Fruit fly (Drosophila melanogaster) whole organism, embryonic: ENCODE results near the gene anox.
A peak's percentile ranks its signal among the peaks of the same experiment; 100 is the strongest.

Experiments
- Atf6 ChIP-seq: fragments of 200-800 bp; sonication (Bioruptor generic); IDR thresholded peaks from 2 replicates; pipeline ENCODE4 v1.3.6; 2022; ENCODE audit warnings: missing biosample characterization, missing genetic modification characterization
- CG10462 ChIP-seq: fragments of 200-800 bp; sonication (Bioruptor generic); optimal IDR thresholded peaks from 2 replicates; lab custom pipeline; 2016; ENCODE audit warnings: missing biosample characterization, missing genetic modification characterization
- CG11247 ChIP-seq: fragments of 200-800 bp; sonication (Bioruptor generic); IDR thresholded peaks from 2 replicates; pipeline ENCODE4 v1.3.6; 2022; ENCODE audit warnings: missing biosample characterization, missing genetic modification characterization
- CG11398 ChIP-seq: fragments of 200-800 bp; sonication (Bioruptor generic); optimal IDR thresholded peaks from 2 replicates; lab custom pipeline; 2016; ENCODE audit warnings: missing biosample characterization, missing genetic modification characterization
- CG11696 ChIP-seq: fragments of 200-800 bp; sonication (Bioruptor generic); IDR thresholded peaks from 2 replicates; pipeline ENCODE4 v1.3.6; 2022; ENCODE audit warnings: missing biosample characterization, missing genetic modification characterization
- CG12155 ChIP-seq: fragments of 200-800 bp; sonication (Bioruptor generic); optimal IDR thresholded peaks from 3 replicates; lab custom pipeline; 2016; ENCODE audit warnings: missing biosample characterization, missing genetic modification characterization
- CG12219 ChIP-seq: fragments of 200-800 bp; sonication (Bioruptor generic); optimal IDR thresholded peaks from 3 replicates; lab custom pipeline; 2018; ENCODE audit warnings: missing biosample characterization, mild to moderate bottlenecking, missing genetic modification characterization
- CG14667 ChIP-seq: fragments of 200-800 bp; sonication (Bioruptor generic); IDR thresholded peaks from 2 replicates; pipeline ENCODE4 v1.3.6; 2022; ENCODE audit warnings: missing biosample characterization, missing genetic modification characterization
- CG15073 ChIP-seq: fragments of 200-800 bp; sonication (Bioruptor generic); optimal IDR thresholded peaks from 2 replicates; lab custom pipeline; 2016; ENCODE audit warnings: missing biosample characterization, missing genetic modification characterization
- CG15514 ChIP-seq: fragments of 200-800 bp; sonication (Bioruptor generic); optimal IDR thresholded peaks from 3 replicates; lab custom pipeline; 2017; ENCODE audit warnings: missing biosample characterization, missing genetic modification characterization, mild to moderate bottlenecking, moderate library complexity, missing genetic modification reagents
- CG16813 ChIP-seq: fragments of 200-800 bp; sonication (Bioruptor generic); IDR thresholded peaks from 3 replicates; pipeline ENCODE4 v1.3.6; 2022; ENCODE audit warnings: missing biosample characterization, missing genetic modification characterization; ENCODE audit not compliant: partially characterized antibody
- CG17359 ChIP-seq: fragments of 200-800 bp; sonication (Bioruptor generic); optimal IDR thresholded peaks from 3 replicates; lab custom pipeline; 2018; ENCODE audit warnings: missing biosample characterization, mild to moderate bottlenecking, missing genetic modification characterization, moderate library complexity
- CG18011 ChIP-seq: fragments of 200-800 bp; sonication (Bioruptor generic); optimal IDR thresholded peaks from 2 replicates; lab custom pipeline; 2017; ENCODE audit warnings: missing biosample characterization, missing genetic modification characterization, mild to moderate bottlenecking, moderate library complexity, missing genotype
- CG2202 ChIP-seq: fragments of 200-800 bp; sonication (Bioruptor generic); optimal IDR thresholded peaks from 2 replicates; lab custom pipeline; 2018; ENCODE audit warnings: missing biosample characterization, mild to moderate bottlenecking, missing genetic modification characterization
- CG31441 ChIP-seq: fragments of 200-800 bp; sonication (Bioruptor generic); IDR thresholded peaks from 2 replicates; pipeline ENCODE4 v1.3.6; 2022; ENCODE audit warnings: missing biosample characterization, missing genetic modification characterization
- CG33213 ChIP-seq: fragments of 200-800 bp; sonication (Bioruptor generic); optimal IDR thresholded peaks from 3 replicates; lab custom pipeline; 2016; ENCODE audit warnings: missing biosample characterization, missing genetic modification characterization
- CG34224 ChIP-seq: fragments of 200-800 bp; sonication (Bioruptor generic); IDR thresholded peaks from 3 replicates; pipeline ENCODE4 v1.3.6; 2022; ENCODE audit warnings: missing biosample characterization, missing genetic modification characterization; ENCODE audit not compliant: partially characterized antibody
- CG5180 ChIP-seq: fragments of 200-800 bp; sonication (Bioruptor generic); optimal IDR thresholded peaks from 3 replicates; lab custom pipeline; 2017; ENCODE audit warnings: missing biosample characterization, missing genetic modification characterization, mild to moderate bottlenecking, moderate library complexity, missing genetic modification reagents
- CG5953 ChIP-seq: fragments of 200-800 bp; sonication (Bioruptor generic); IDR thresholded peaks from 2 replicates; pipeline ENCODE4 v1.3.6; 2022; ENCODE audit warnings: missing biosample characterization, missing genetic modification characterization
- CG7357 ChIP-seq: fragments of 200-800 bp; sonication (Bioruptor generic); IDR thresholded peaks from 3 replicates; pipeline ENCODE4 v1.3.6; 2022; ENCODE audit warnings: missing biosample characterization, missing genetic modification characterization
- HHEX ChIP-seq: fragments of 200-800 bp; sonication (Bioruptor generic); optimal IDR thresholded peaks from 3 replicates; lab custom pipeline; 2017; ENCODE audit warnings: missing biosample characterization, mild to moderate bottlenecking, missing genetic modification characterization, missing genetic modification reagents
- Hmx ChIP-seq: fragments of 200-800 bp; sonication (Bioruptor generic); optimal IDR thresholded peaks from 2 replicates; lab custom pipeline; 2016; ENCODE audit warnings: missing biosample characterization, missing genetic modification characterization
- Hr78 ChIP-seq, 2 experiments: fragments of 200-800 bp in 1 of 2; fragments of >200 bp in 1 of 2; sonication (Bioruptor generic) in 1 of 2; optimal IDR thresholded peaks; 2 replicates each; lab custom pipeline; 2017 to 2019; ENCODE audit warnings: missing biosample characterization in 2 of 2, missing genetic modification characterization in 2 of 2, mild to moderate bottlenecking in 1 of 2, moderate library complexity in 1 of 2
- Myb ChIP-seq: fragments of 200-800 bp; sonication (Bioruptor generic); optimal IDR thresholded peaks from 2 replicates; lab custom pipeline; 2016; ENCODE audit warnings: missing biosample characterization, missing genetic modification characterization
- Nf-YC ChIP-seq: fragments of 200-800 bp; optimal IDR thresholded peaks from 3 replicates; lab custom pipeline; 2019; ENCODE audit warnings: missing biosample characterization, mild to moderate bottlenecking, missing genetic modification characterization, moderate library complexity
- PHDP ChIP-seq: fragments of 200-800 bp; sonication (Bioruptor generic); optimal IDR thresholded peaks from 3 replicates; lab custom pipeline; 2018; ENCODE audit warnings: missing biosample characterization, mild to moderate bottlenecking, missing genetic modification characterization, moderate library complexity
- Stat92E ChIP-seq, 3 experiments: fragments of >200 bp in 2 of 3; fragments of 200-800 bp in 1 of 3; sonication (Bioruptor generic) in 1 of 3; optimal IDR thresholded peaks; 2 replicates each; lab custom pipeline; 2017 to 2019; ENCODE audit warnings: missing biosample characterization in 3 of 3, missing genetic modification characterization in 3 of 3, mild to moderate bottlenecking in 1 of 3, moderate library complexity in 1 of 3
- caup ChIP-seq: fragments of 200-800 bp; sonication (Bioruptor generic); optimal IDR thresholded peaks from 3 replicates; lab custom pipeline; 2017; ENCODE audit warnings: missing biosample characterization, mild to moderate bottlenecking, missing genetic modification characterization, moderate library complexity; ENCODE audit not compliant: severe bottlenecking
- crc ChIP-seq: fragments of 200-800 bp; sonication (Bioruptor generic); optimal IDR thresholded peaks from 2 replicates; lab custom pipeline; 2016; ENCODE audit warnings: missing biosample characterization, missing genetic modification characterization
- emc ChIP-seq: fragments of 200-800 bp; sonication (Bioruptor generic); optimal IDR thresholded peaks from 2 replicates; lab custom pipeline; 2016; ENCODE audit warnings: missing biosample characterization, missing genetic modification characterization
- fd64A ChIP-seq: fragments of 200-800 bp; sonication (Bioruptor generic); optimal IDR thresholded peaks from 3 replicates; lab custom pipeline; 2018; ENCODE audit warnings: missing biosample characterization, mild to moderate bottlenecking, missing genetic modification characterization
- her ChIP-seq: fragments of 200-800 bp; sonication (Bioruptor generic); optimal IDR thresholded peaks from 2 replicates; lab custom pipeline; 2016; ENCODE audit warnings: missing biosample characterization, missing genetic modification characterization
- kah ChIP-seq: fragments of 200-800 bp; sonication (Bioruptor generic); optimal IDR thresholded peaks from 2 replicates; lab custom pipeline; 2018; ENCODE audit warnings: missing biosample characterization, mild to moderate bottlenecking, missing genetic modification characterization
- kay ChIP-seq: fragments of 200-800 bp; sonication (Bioruptor generic); optimal IDR thresholded peaks from 2 replicates; lab custom pipeline; 2016; ENCODE audit warnings: missing biosample characterization, missing genetic modification characterization
- luna ChIP-seq: fragments of 200-800 bp; sonication (Bioruptor generic); optimal IDR thresholded peaks from 2 replicates; lab custom pipeline; 2016; ENCODE audit warnings: missing biosample characterization, missing genetic modification characterization
- mam ChIP-seq: fragments of 200-800 bp; sonication (Bioruptor generic); optimal IDR thresholded peaks from 3 replicates; lab custom pipeline; 2016; ENCODE audit warnings: missing biosample characterization, missing genetic modification characterization
- mld ChIP-seq: fragments of 200-800 bp; sonication (Bioruptor generic); IDR thresholded peaks from 3 replicates; pipeline ENCODE4 v1.3.6; 2022; ENCODE audit warnings: missing biosample characterization, missing genetic modification characterization; ENCODE audit not compliant: partially characterized antibody
- peb ChIP-seq: fragments of 200-800 bp; sonication (Bioruptor generic); IDR thresholded peaks from 2 replicates; pipeline ENCODE4 v1.3.6; 2022; ENCODE audit warnings: missing biosample characterization, missing genetic modification characterization
- pnt ChIP-seq: fragments of 200-800 bp; sonication (Bioruptor generic); optimal IDR thresholded peaks from 3 replicates; lab custom pipeline; 2016; ENCODE audit warnings: missing biosample characterization, missing genetic modification characterization
- pum ChIP-seq: fragments of 200-800 bp; sonication (Bioruptor generic); optimal IDR thresholded peaks from 2 replicates; lab custom pipeline; 2016; ENCODE audit warnings: missing biosample characterization, missing genetic modification characterization
- sens-2 ChIP-seq: fragments of 200-800 bp; sonication (Bioruptor generic); IDR thresholded peaks from 2 replicates; pipeline ENCODE4 v1.3.6; 2022; ENCODE audit warnings: missing biosample characterization, missing genetic modification characterization
- so ChIP-seq: fragments of 200-800 bp; sonication (Bioruptor generic); IDR thresholded peaks from 3 replicates; pipeline ENCODE4 v1.3.6; 2022; ENCODE audit warnings: missing biosample characterization, missing genetic modification characterization
- ssp ChIP-seq: fragments of 200-800 bp; sonication (Bioruptor generic); IDR thresholded peaks from 2 replicates; pipeline ENCODE4 v1.3.6; 2022; ENCODE audit warnings: missing biosample characterization, missing genetic modification characterization
- stwl ChIP-seq: fragments of 200-800 bp; sonication (Bioruptor generic); optimal IDR thresholded peaks from 3 replicates; lab custom pipeline; 2018; ENCODE audit warnings: missing biosample characterization, mild to moderate bottlenecking, missing genetic modification characterization, moderate library complexity
- tap ChIP-seq: fragments of 200-800 bp; optimal IDR thresholded peaks from 3 replicates; lab custom pipeline; 2019; ENCODE audit warnings: missing biosample characterization, mild to moderate bottlenecking, missing genetic modification characterization, moderate library complexity
- tx ChIP-seq: fragments of 200-800 bp; sonication (Bioruptor generic); optimal IDR thresholded peaks from 2 replicates; lab custom pipeline; 2016; ENCODE audit warnings: missing biosample characterization, missing genetic modification characterization
- unpg ChIP-seq: fragments of 200-800 bp; sonication (Bioruptor generic); optimal IDR thresholded peaks from 3 replicates; lab custom pipeline; 2018; ENCODE audit warnings: missing biosample characterization, mild to moderate bottlenecking, missing genetic modification characterization, moderate library complexity
- vfl ChIP-seq: fragments of 200-800 bp; sonication (Bioruptor generic); optimal IDR thresholded peaks from 2 replicates; lab custom pipeline; 2016; ENCODE audit warnings: missing biosample characterization, missing genetic modification characterization
- wor ChIP-seq: fragments of 200-800 bp; sonication (Bioruptor generic); IDR thresholded peaks from 2 replicates; pipeline ENCODE4 v1.3.6; 2022; ENCODE audit warnings: missing biosample characterization, missing genetic modification characterization
- zfh2 ChIP-seq: fragments of 200-800 bp; sonication (Bioruptor generic); optimal IDR thresholded peaks from 2 replicates; lab custom pipeline; 2016; ENCODE audit warnings: missing biosample characterization, missing genetic modification characterization

Gene anox

dm6 chrX:21339476-21339931 lies 20.4 kb upstream of the anox start, which contains the start of the genes tty and fliI (continued):
- peak; percentile 74 for TF ChIP-seq ssp (GFP tag; lab: Robert Waterston, UW)
- TF ChIP-seq stwl (tag; lab: Kevin White, UChicago): peak; percentile 74
- TF ChIP-seq CG7357 (GFP tag; lab: Robert Waterston, UW): peak; percentile 75
- peak; percentile 75 for TF ChIP-seq her (GFP tag; lab: Kevin White, UChicago)
- TF ChIP-seq CG17359 (tag; lab: Kevin White, UChicago): peak; percentile 90
- peak; percentile 90 for TF ChIP-seq zfh2
- peak in 1 of 3 experiments; percentile 43 for TF ChIP-seq Stat92E (GFP tag; optimal IDR thresholded peaks at IDR 0.05; lab: Kevin White, UChicago)
- TF ChIP-seq HHEX: peak; percentile 77
- peak; percentile 70 for TF ChIP-seq vfl (GFP tag; lab: Kevin White, UChicago)
- peak; percentile 79 for TF ChIP-seq unpg
- TF ChIP-seq CG31441 (GFP tag; lab: Robert Waterston, UW): peak; percentile 73
- TF ChIP-seq tx (GFP tag; lab: Kevin White, UChicago): peak; percentile 87
- peak; percentile 86 for TF ChIP-seq pum (GFP tag; lab: Kevin White, UChicago)
- peak; percentile 48 for TF ChIP-seq luna
- TF ChIP-seq Nf-YC (tag; lab: Kevin White, UChicago): peak; percentile 22
- TF ChIP-seq emc (GFP tag; lab: Kevin White, UChicago): peak; percentile 71
- peak; percentile 69 for TF ChIP-seq CG18011 (GFP tag; lab: Kevin White, UChicago)
- TF ChIP-seq CG11398 (GFP tag; lab: Kevin White, UChicago): peak; percentile 42
- peak; percentile 87 for TF ChIP-seq CG14667
- TF ChIP-seq Atf6 (GFP tag; lab: Robert Waterston, UW): peak; percentile 85
- peak; percentile 74; the same call in 2 of the 3 replicates for TF ChIP-seq so (GFP tag; lab: Robert Waterston, UW)
- peak; percentile 78 for TF ChIP-seq crc (GFP tag; lab: Kevin White, UChicago)
- peak; percentile 79 for TF ChIP-seq caup
- TF ChIP-seq mld (GFP tag; lab: Robert Waterston, UW): no peak
- TF ChIP-seq sens-2 (GFP tag; lab: Robert Waterston, UW): peak; percentile 72
- peak; percentile 89 for TF ChIP-seq Myb (GFP tag; lab: Kevin White, UChicago)
- TF ChIP-seq CG2202: peak; percentile 27
- TF ChIP-seq CG16813 (GFP tag; lab: Robert Waterston, UW): peak; percentile 52; the same call in 2 of the 3 replicates
- peak; percentile 78 for TF ChIP-seq CG12155 (GFP tag; lab: Kevin White, UChicago)
- TF ChIP-seq CG5180 (GFP tag; lab: Kevin White, UChicago): no peak
- TF ChIP-seq fd64A: peak; percentile 28
- TF ChIP-seq PHDP (tag; lab: Kevin White, UChicago): peak; percentile 71
- TF ChIP-seq CG12219 (GFP tag; lab: Kevin White, UChicago): peak; percentile 60
- peak; percentile 89 for TF ChIP-seq CG33213
- peak; percentile 90 for TF ChIP-seq CG11247
- peak; percentile 76 for TF ChIP-seq peb
- peak; percentile 6 for TF ChIP-seq kah (GFP tag; lab: Kevin White, UChicago)
- TF ChIP-seq mam (GFP tag; lab: Kevin White, UChicago): peak; percentile 92
- TF ChIP-seq wor (GFP tag; lab: Robert Waterston, UW): peak; percentile 81
- peak; percentile 50 for TF ChIP-seq kay
- TF ChIP-seq Hr78 (GFP tag; optimal IDR thresholded peaks at IDR 0.05; lab: Kevin White, UChicago): no peak
- peak; percentile 98 for TF ChIP-seq CG11696 (GFP tag; lab: Robert Waterston, UW)
- TF ChIP-seq CG15514 (GFP tag; lab: Kevin White, UChicago): peak; percentile 79
- peak; percentile 69; the same call in 1 of the 2 replicates for TF ChIP-seq CG5953 (GFP tag; lab: Robert Waterston, UW)
- peak; percentile 82 for TF ChIP-seq pnt (GFP tag; lab: Kevin White, UChicago)
- TF ChIP-seq Hmx (GFP tag; lab: Kevin White, UChicago): no peak
- TF ChIP-seq tap (tag; lab: Kevin White, UChicago): peak; percentile 60
- peak; percentile 93 for TF ChIP-seq CG15073
- TF ChIP-seq CG34224: no peak
- peak; percentile 66 for TF ChIP-seq CG10462
